Fruit fly (Drosophila melanogaster): ENCODE data around the gene CG7573.

CG7573 gene

dm6 chr3L:11293378-11293777 lies 18.2 kb upstream of the CG7573 start (continued):
- TF ChIP-seq grn (GFP tag; optimal IDR thresholded peaks at IDR 0.05) (no peak), prd (optimal IDR thresholded peaks at IDR 0.05) (no peak), prd (GFP tag; IDR thresholded peaks at IDR 0.05) (peak; percentile 63), CG12071 (GFP tag; optimal IDR thresholded peaks at IDR 0.05) (peak; percentile 8), CG7963 (GFP tag; IDR thresholded peaks at IDR 0.05; ENCODE audit: partially characterized antibody) (no peak), sens-2 (GFP tag; IDR thresholded peaks at IDR 0.05) (no peak), CG31224 (GFP tag; IDR thresholded peaks at IDR 0.05) (no peak), slp2 (GFP tag; optimal IDR thresholded peaks at IDR 0.05) (no peak), Hr51 (GFP tag; optimal IDR thresholded peaks at IDR 0.05) (no peak), Nf-YA (GFP tag; IDR thresholded peaks at IDR 0.05) (no peak), Stat92E (GFP tag; optimal IDR thresholded peaks at IDR 0.05) (no peak), CG17568 (GFP tag; optimal IDR thresholded peaks at IDR 0.05) (no peak), CG9817 (tag; optimal IDR thresholded peaks at IDR 0.05) (no peak), CG1024 (GFP tag; IDR thresholded peaks at IDR 0.05) (no peak), gsb-n (tag; optimal IDR thresholded peaks at IDR 0.05) (no peak), CG16863 (GFP tag; optimal IDR thresholded peaks at IDR 0.05) (no peak), ab (GFP tag; optimal IDR thresholded peaks at IDR 0.05) (no peak), CG4282 (GFP tag; optimal IDR thresholded peaks at IDR 0.05) (no peak), row (GFP tag; IDR thresholded peaks at IDR 0.05) (peak; percentile 87), CG4424 (GFP tag; optimal IDR thresholded peaks at IDR 0.05) (peak; percentile 31), CG42726 (GFP tag; IDR thresholded peaks at IDR 0.05; ENCODE audit: partially characterized antibody) (no peak), emc (GFP tag; optimal IDR thresholded peaks at IDR 0.05) (no peak), lov (optimal IDR thresholded peaks at IDR 0.05) (no peak), lov (GFP tag; IDR thresholded peaks at IDR 0.05) (0 out of 3 replicates have a peak, but pooled peaks have one; percentile 12), CrebB (tag; optimal IDR thresholded peaks at IDR 0.05) (no peak), wor (GFP tag; IDR thresholded peaks at IDR 0.05) (no peak), Sry-β (GFP tag; optimal IDR thresholded peaks at IDR 0.05) (no peak), tgo (GFP tag; IDR thresholded peaks at IDR 0.05) (peak; percentile 37; the same call in 1 of the 3 replicates), Tbp (GFP tag; optimal IDR thresholded peaks at IDR 0.05) (no peak), amos (GFP tag; IDR thresholded peaks at IDR 0.05; ENCODE audit: partially characterized antibody) (no peak; the same call in 1 of the 2 replicates), CG2116 (GFP tag; optimal IDR thresholded peaks at IDR 0.05) (no peak), croc (GFP tag; conservative IDR thresholded peaks at IDR 0.05) (no peak; the same call in 2 of the 3 replicates), odd (GFP tag; optimal IDR thresholded peaks at IDR 0.05) (no peak), phol (tag; optimal IDR thresholded peaks at IDR 0.05) (peak; percentile 17), lilli (GFP tag; optimal IDR thresholded peaks at IDR 0.05) (no peak), CG11504 (tag; optimal IDR thresholded peaks at IDR 0.05) (peak; percentile 43), Nf-YC (tag; optimal IDR thresholded peaks at IDR 0.05) (peak; percentile 2), unc-4 (GFP tag; IDR thresholded peaks at IDR 0.05; ENCODE audit: partially characterized antibody) (no peak), Elba2 (GFP tag; optimal IDR thresholded peaks at IDR 0.05) (no peak), bowl (GFP tag; IDR thresholded peaks at IDR 0.05) (no peak), CG18476 (GFP tag; optimal IDR thresholded peaks at IDR 0.05) (no peak), hbn (GFP tag; IDR thresholded peaks at IDR 0.05; ENCODE audit: partially characterized antibody) (no peak), Camta (GFP tag; optimal IDR thresholded peaks at IDR 0.05) (no peak), CG11723 (GFP tag; optimal IDR thresholded peaks at IDR 0.05) (no peak), Usf (GFP tag; optimal IDR thresholded peaks at IDR 0.05) (no peak), CG6854 (GFP tag; optimal IDR thresholded peaks at IDR 0.05) (no peak), chinmo (GFP tag; IDR thresholded peaks at IDR 0.05; ENCODE audit: partially characterized antibody) (peak; percentile 89), H2.0 (GFP tag; IDR thresholded peaks at IDR 0.05) (peak; percentile 59; the same call in 1 of the 2 replicates), CG7786 (GFP tag; optimal IDR thresholded peaks at IDR 0.05) (no peak), CG16813 (GFP tag; IDR thresholded peaks at IDR 0.05; ENCODE audit: partially characterized antibody) (no peak), HmgZ (tag; optimal IDR thresholded peaks at IDR 0.05) (no peak)

Measured in whole organism, embryonic.